Worm (Caenorhabditis elegans) whole organism, midembryonic: ENCODE results near the gene pudl-1.

ENCODE experiments used
- T22C8.4 ChIP-seq: fragments of 200-800 bp; sonication (Bioruptor generic); IDR thresholded peaks from 2 replicates; pipeline ENCODE4 v1.3.6; 2022; ENCODE audit warnings: missing genetic modification characterization, missing compliant biosample characterization
- cog-1 ChIP-seq: sonication (generic microtip); optimal IDR thresholded peaks from 2 replicates; lab custom pipeline; 2016; ENCODE audit warnings: missing genetic modification characterization, missing compliant biosample characterization
- flt-1 ChIP-seq: fragments of 200-800 bp; sonication (Bioruptor generic); IDR thresholded peaks from 2 replicates; pipeline ENCODE4 v1.3.6; 2022; ENCODE audit warnings: missing genetic modification characterization, missing compliant biosample characterization
- klf-2 ChIP-seq: fragments of 200-800 bp; sonication (Bioruptor generic); conservative IDR thresholded peaks from 2 replicates; pipeline ENCODE4 v1.3.6; 2022; ENCODE audit warnings: missing genetic modification reagents, missing genetic modification characterization, missing compliant biosample characterization
- med-1 ChIP-seq: sonication (generic microtip); optimal IDR thresholded peaks from 2 replicates; lab custom pipeline; 2017; ENCODE audit warnings: missing genetic modification characterization, mild to moderate bottlenecking, missing compliant biosample characterization, antibody characterized with exemption, missing genetic modification reagents; ENCODE audit not compliant: insufficient read depth
- ref-1 ChIP-seq: fragments of 200-800 bp; sonication (Bioruptor generic); conservative IDR thresholded peaks from 2 replicates; pipeline ENCODE4 v1.3.6; 2022; ENCODE audit warnings: missing genetic modification reagents, missing genetic modification characterization, missing compliant biosample characterization
- tab-1 ChIP-seq: fragments of 200-800 bp; sonication (Bioruptor generic); IDR thresholded peaks from 2 replicates; pipeline ENCODE4 v1.3.6; 2022; ENCODE audit warnings: missing genetic modification characterization, missing compliant biosample characterization
- ztf-23 ChIP-seq: fragments of 200-800 bp; sonication (Bioruptor generic); IDR thresholded peaks from 2 replicates; pipeline ENCODE4 v1.3.6; 2022; ENCODE audit warnings: missing genetic modification reagents, missing genetic modification characterization, missing compliant biosample characterization
- ztf-29 ChIP-seq: fragments of 200-800 bp; sonication (Bioruptor generic); IDR thresholded peaks from 2 replicates; pipeline ENCODE4 v1.3.6; 2022; ENCODE audit warnings: missing genetic modification reagents, missing genetic modification characterization, missing compliant biosample characterization

ce11 chrIV:2842162-2842561 lies 9.5 kb downstream of the pudl-1 start, which contains the start of gene clec-84:
- TF ChIP-seq ztf-29 (GFP tag; lab: Robert Waterston, UW) = no peak
- TF ChIP-seq T22C8.4 (GFP tag; lab: Robert Waterston, UW) = no peak
- TF ChIP-seq ztf-23 (GFP tag; lab: Robert Waterston, UW) = no peak
- TF ChIP-seq cog-1 (tag; lab: Kevin White, UChicago) = no peak
- no peak for TF ChIP-seq ref-1
- TF ChIP-seq flt-1 = no peak
- no peak for TF ChIP-seq med-1 (GFP tag; lab: Kevin White, UChicago)
- TF ChIP-seq tab-1 (GFP tag; lab: Robert Waterston, UW) = no peak
- no peak for TF ChIP-seq klf-2
